Worm (Caenorhabditis elegans) whole organism, L2 larva: Measurements from ENCODE around the gene ZK550.2.

Experiments used
- F13H6.1 ChIP-seq: sonication (generic microtip); optimal IDR thresholded peaks from 2 replicates; lab custom pipeline; 2016; ENCODE audit warnings: missing genetic modification characterization, missing compliant biosample characterization
- R02D3.7 ChIP-seq: fragments of 150-350 bp; optimal IDR thresholded peaks from 2 replicates; lab custom pipeline; 2014; ENCODE audit warnings: missing biosample characterization, missing genetic modification characterization
- ama-1 ChIP-seq: fragments of 150-350 bp; optimal IDR thresholded peaks from 2 replicates; lab custom pipeline; 2018; ENCODE audit warnings: inconsistent platforms
- ceh-82 ChIP-seq: fragments of 150-350 bp; optimal IDR thresholded peaks from 2 replicates; lab custom pipeline; 2014; ENCODE audit warnings: missing biosample characterization, missing genetic modification characterization
- lin-11 ChIP-seq: fragments of 150-350 bp; sonication (generic microtip); optimal IDR thresholded peaks from 2 replicates; lab custom pipeline; 2014; ENCODE audit warnings: missing biosample characterization, missing genetic modification characterization, inconsistent platforms, mixed read lengths
- mdl-1 ChIP-seq, 2 experiments: fragments of 150-350 bp in 1 of 2; sonication (generic microtip) in 1 of 2; optimal IDR thresholded peaks; 2 replicates each; lab custom pipeline; 2017; ENCODE audit warnings: missing biosample characterization in 2 of 2, missing genetic modification characterization in 2 of 2
- nhr-11 ChIP-seq: fragments of 150-350 bp; optimal IDR thresholded peaks from 2 replicates; lab custom pipeline; 2014; ENCODE audit warnings: missing biosample characterization, missing genetic modification characterization
- skn-1 ChIP-seq: sonication (generic microtip); optimal IDR thresholded peaks from 2 replicates; lab custom pipeline; 2017; ENCODE audit warnings: missing biosample characterization, missing genetic modification characterization
- unc-62 ChIP-seq: fragments of 150-350 bp; optimal IDR thresholded peaks from 2 replicates; lab custom pipeline; 2014; ENCODE audit warnings: missing biosample characterization, missing genetic modification reagents, missing genetic modification characterization
- zag-1 ChIP-seq: fragments of 150-350 bp; optimal IDR thresholded peaks from 2 replicates; lab custom pipeline; 2014; ENCODE audit warnings: missing biosample characterization, missing genetic modification characterization

DNA sequence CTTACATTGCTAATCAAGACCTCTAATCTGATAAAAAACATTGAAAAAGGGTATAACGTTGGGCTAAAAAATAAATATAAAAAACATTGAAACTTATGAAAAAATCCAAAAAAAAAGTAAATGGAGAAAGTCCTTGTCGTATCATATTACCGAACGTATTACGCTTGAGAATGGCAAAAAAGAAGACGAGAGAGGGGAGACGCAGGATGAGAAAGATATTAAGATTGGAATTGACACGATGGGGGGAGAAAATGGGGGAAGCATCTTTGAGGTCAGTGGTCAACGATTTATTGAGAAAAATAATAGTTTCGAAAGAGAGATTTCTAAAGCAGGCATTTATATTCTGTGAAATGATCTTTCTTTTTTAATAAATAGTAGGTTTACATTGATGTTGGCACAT is 36.1 kb upstream of the ZK550.2 start:
- TF ChIP-seq unc-62, result no peak
- no peak for TF ChIP-seq zag-1 (tag; lab: Kevin White, UChicago)
- no peak for TF ChIP-seq nhr-11 (tag; lab: Kevin White, UChicago)
- no peak for TF ChIP-seq ama-1 (lab: Kevin White, UChicago)
- TF ChIP-seq lin-11 (tag; lab: Kevin White, UChicago), result no peak
- no peak for TF ChIP-seq skn-1 (tag; lab: Kevin White, UChicago)
- TF ChIP-seq ceh-82 (tag; lab: Kevin White, UChicago), result no peak
- no peak for TF ChIP-seq R02D3.7 (tag; lab: Kevin White, UChicago)
- no peak for TF ChIP-seq F13H6.1 (tag; lab: Kevin White, UChicago)
- TF ChIP-seq mdl-1 (tag; optimal IDR thresholded peaks at IDR 0.05; lab: Kevin White, UChicago), result no peak
